Fruit fly (Drosophila melanogaster) S2 (cell line): ENCODE data around the gene CG13458.

Source experiments
- CG8478 ChIP-seq: fragments of >200 bp; optimal IDR thresholded peaks from 2 replicates; lab custom pipeline; 2018
- CTCF ChIP-seq, 2 experiments: fragments of >200 bp; optimal IDR thresholded peaks; 2 replicates each; lab custom pipeline; 2018

CG13458 gene

dm6 chr3L:15098659-15099512 is 14.5 kb upstream of the CG13458 start:
- TF ChIP-seq CTCF (optimal IDR thresholded peaks at IDR 0.05; lab: Kevin White, UChicago) = no peak
- TF ChIP-seq CG8478 (lab: Kevin White, UChicago) = no peak

- TF ChIP-seq CTCF (optimal IDR thresholded peaks at IDR 0.05; lab: Kevin White, UChicago) (no peak), CG8478 (lab: Kevin White, UChicago) (no peak)
Observed at dm6 chr3L:15099541-15099940, 13.8 kb upstream of the CG13458 start.

dm6 chr3L:15100983-15101382 is 12.4 kb upstream of the CG13458 start:
- TF ChIP-seq CG8478 (lab: Kevin White, UChicago) = no peak
- no peak for TF ChIP-seq CTCF (optimal IDR thresholded peaks at IDR 0.05; lab: Kevin White, UChicago)

dm6 chr3L:15101639-15102413 is 11.5 kb upstream of the CG13458 start:
- TF ChIP-seq CG8478 (lab: Kevin White, UChicago) (no peak), CTCF (optimal IDR thresholded peaks at IDR 0.05; lab: Kevin White, UChicago) (no peak)

- no peak for TF ChIP-seq CTCF (optimal IDR thresholded peaks at IDR 0.05; lab: Kevin White, UChicago)
- no peak for TF ChIP-seq CG8478 (lab: Kevin White, UChicago)
Observed at dm6 chr3L:15102669-15103309, 10.6 kb upstream of the CG13458 start.

dm6 chr3L:15103988-15104848 is 9.1 kb upstream of the CG13458 start:
- TF ChIP-seq CTCF (optimal IDR thresholded peaks at IDR 0.05; lab: Kevin White, UChicago) (no peak), CG8478 (lab: Kevin White, UChicago) (no peak)

- TF ChIP-seq CG8478 (lab: Kevin White, UChicago) (no peak), CTCF (optimal IDR thresholded peaks at IDR 0.05; lab: Kevin White, UChicago) (no peak)
Observed at dm6 chr3L:15104849-15105555, 8.4 kb upstream of the CG13458 start.

dm6 chr3L:15105566-15106207 is 7.7 kb upstream of the CG13458 start, which contains the start of gene CG45071:
CG45071 (plus strand) TSS chr3L:15105882.
- no peak for TF ChIP-seq CTCF (optimal IDR thresholded peaks at IDR 0.05; lab: Kevin White, UChicago)
- TF ChIP-seq CG8478 (lab: Kevin White, UChicago) = no peak

dm6 chr3L:15107158-15107775 is 6.1 kb upstream of the CG13458 start:
- TF ChIP-seq CTCF (optimal IDR thresholded peaks at IDR 0.05; lab: Kevin White, UChicago) (no peak), CG8478 (lab: Kevin White, UChicago) (no peak)

dm6 chr3L:15107776-15108379 is 5.5 kb upstream of the CG13458 start:
- TF ChIP-seq CG8478 (lab: Kevin White, UChicago) (no peak), CTCF (optimal IDR thresholded peaks at IDR 0.05; lab: Kevin White, UChicago) (no peak)

- TF ChIP-seq CTCF (optimal IDR thresholded peaks at IDR 0.05; lab: Kevin White, UChicago) (no peak), CG8478 (lab: Kevin White, UChicago) (no peak)
Observed at dm6 chr3L:15108524-15108923, 4.8 kb upstream of the CG13458 start.

dm6 chr3L:15108948-15109347 is 4.4 kb upstream of the CG13458 start:
- TF ChIP-seq CTCF (optimal IDR thresholded peaks at IDR 0.05; lab: Kevin White, UChicago) (no peak), CG8478 (lab: Kevin White, UChicago) (no peak)
